Fruit fly (Drosophila melanogaster): ENCODE measurements around the gene CG3862.
A peak's percentile ranks its signal among the peaks of the same experiment; 100 is the strongest.

CG3862 gene

DNA sequence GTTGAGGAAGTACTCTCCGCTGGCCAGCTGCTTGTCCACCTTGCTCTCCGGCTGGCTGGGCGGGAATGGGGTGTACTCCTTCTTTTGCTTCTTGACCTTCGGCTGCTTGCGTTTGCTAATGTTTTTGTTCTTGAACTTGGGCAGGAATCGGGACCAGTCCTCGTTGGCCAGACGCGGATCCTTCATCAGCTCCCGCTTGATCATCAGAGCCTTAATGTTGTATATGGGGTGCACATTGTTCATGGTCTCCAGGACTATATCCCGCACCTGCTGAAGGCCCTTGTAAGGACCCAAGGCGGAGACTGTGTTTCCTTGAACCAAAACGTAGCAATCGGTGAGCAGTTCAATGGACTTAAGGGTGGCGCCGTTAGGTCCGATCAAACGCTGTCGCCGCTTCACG is 43.3 kb upstream of the CG3862 start:
- TF ChIP-seq CG11294 (GFP tag; IDR thresholded peaks at IDR 0.05) (no peak), Eip78C (GFP tag) (no peak), pdm3 (GFP tag; optimal IDR thresholded peaks at IDR 0.05) (no peak), Sox14 (GFP tag; optimal IDR thresholded peaks at IDR 0.05) (no peak), CG7368 (GFP tag; optimal IDR thresholded peaks at IDR 0.05) (no peak)

DNA sequence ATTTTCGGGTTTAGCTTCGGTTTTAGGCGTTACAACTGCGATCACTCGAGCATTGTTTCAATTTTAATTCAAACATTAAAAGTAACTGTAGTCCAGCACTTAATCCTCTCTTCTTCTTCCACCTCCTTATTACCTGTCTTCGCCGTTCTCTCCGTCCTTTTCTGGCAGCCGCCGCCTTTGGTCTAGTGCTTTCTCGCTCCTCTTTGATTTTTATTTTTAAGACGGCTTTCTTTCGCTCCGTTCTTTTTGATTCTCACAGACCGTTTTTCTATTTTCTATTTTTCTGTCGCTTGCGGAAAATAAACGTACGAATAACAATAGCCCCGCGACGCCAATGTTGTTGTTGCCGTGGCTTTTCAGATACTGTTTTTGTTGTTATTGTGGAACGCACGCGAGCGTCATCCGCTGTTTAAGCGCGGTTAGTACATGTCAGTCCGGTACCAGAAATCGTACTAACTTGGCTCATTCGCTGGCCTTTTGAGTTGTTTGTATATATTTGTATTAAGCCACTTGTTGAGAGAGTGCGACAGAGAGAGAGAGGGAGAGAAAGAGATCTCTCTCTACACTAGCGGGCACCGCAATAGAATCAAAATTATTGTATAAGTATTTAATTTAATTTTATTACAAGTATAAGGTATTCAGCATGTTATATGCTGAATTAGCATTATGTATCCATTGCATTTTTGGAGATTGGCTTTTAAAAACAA is 42.4 kb upstream of the CG3862 start, which contains the start of gene aru:
Gene aru (minus strand): TSS at position 456 of the 707 bp plus-strand sequence.
- TF ChIP-seq svp (GFP tag) (peak; percentile 54), Ets21C (GFP tag; optimal IDR thresholded peaks at IDR 0.05) (no peak), CG6163 (GFP tag; IDR thresholded peaks at IDR 0.05) (peak; percentile 62; the same call in 1 of the 3 replicates), CG11762 (GFP tag; optimal IDR thresholded peaks at IDR 0.05; ENCODE audit: insufficient read depth) (no peak), cyc (GFP tag; optimal IDR thresholded peaks at IDR 0.05) (no peak), CG8319 (GFP tag; optimal IDR thresholded peaks at IDR 0.05) (no peak), salr (GFP tag; optimal IDR thresholded peaks at IDR 0.05) (peak in 1 of 2 experiments; percentile 9), fd59A (GFP tag; optimal IDR thresholded peaks at IDR 0.05) (no peak), CG34406 (GFP tag; optimal IDR thresholded peaks at IDR 0.05) (no peak), Eip78C (GFP tag) (peak; percentile 82), CG8632 (GFP tag; optimal IDR thresholded peaks at IDR 0.05) (peak; percentile 3), Sox15 (GFP tag; optimal IDR thresholded peaks at IDR 0.05) (no peak), acj6 (GFP tag; optimal IDR thresholded peaks at IDR 0.05) (peak; percentile 33), CG4318 (GFP tag; optimal IDR thresholded peaks at IDR 0.05) (no peak), CG6276 (GFP tag; optimal IDR thresholded peaks at IDR 0.05) (peak; percentile 21), CG32006 (GFP tag; optimal IDR thresholded peaks at IDR 0.05) (peak; percentile 37), Sox14 (GFP tag; optimal IDR thresholded peaks at IDR 0.05) (no peak), CG9139 (GFP tag; optimal IDR thresholded peaks at IDR 0.05) (no peak), CG6808 (GFP tag; optimal IDR thresholded peaks at IDR 0.05) (no peak), CG3919 (GFP tag; optimal IDR thresholded peaks at IDR 0.05) (peak; percentile 51), Blimp-1 (GFP tag; optimal IDR thresholded peaks at IDR 0.05) (no peak), Eip93F (GFP tag; optimal IDR thresholded peaks at IDR 0.05) (no peak), fkh (GFP tag; optimal IDR thresholded peaks at IDR 0.05) (peak; percentile 57), topi (GFP tag; optimal IDR thresholded peaks at IDR 0.05) (peak; percentile 23), Lpt (GFP tag; optimal IDR thresholded peaks at IDR 0.05) (peak; percentile 25), OdsH (GFP tag; optimal IDR thresholded peaks at IDR 0.05) (peak; percentile 16), CG10669 (GFP tag; optimal IDR thresholded peaks at IDR 0.05) (peak; percentile 29), Hr4 (GFP tag; optimal IDR thresholded peaks at IDR 0.05) (peak; percentile 37), dsx (GFP tag; optimal IDR thresholded peaks at IDR 0.05; ENCODE audit: poor library complexity, severe bottlenecking) (no peak), ss (GFP tag; optimal IDR thresholded peaks at IDR 0.05) (peak; percentile 34 to 65), CG3032 (tag; optimal IDR thresholded peaks at IDR 0.05) (peak; percentile 22), CG10631 (GFP tag; optimal IDR thresholded peaks at IDR 0.05) (no peak), CG7368 (GFP tag; optimal IDR thresholded peaks at IDR 0.05) (peak; percentile 12), CG11902 (GFP tag; optimal IDR thresholded peaks at IDR 0.05) (no peak), lz (GFP tag; optimal IDR thresholded peaks at IDR 0.05) (peak; percentile 10), CG15336 (GFP tag; IDR thresholded peaks at IDR 0.05) (peak; percentile 62; the same call in 1 of the 2 replicates), achi (GFP tag; optimal IDR thresholded peaks at IDR 0.05) (peak; percentile 12), CG6854 (GFP tag; optimal IDR thresholded peaks at IDR 0.05) (no peak), spab (GFP tag; optimal IDR thresholded peaks at IDR 0.05) (no peak), CG16779 (tag; optimal IDR thresholded peaks at IDR 0.05) (peak; percentile 13), Smox (GFP tag; optimal IDR thresholded peaks at IDR 0.05) (peak; percentile 21), Hr39 (GFP tag; optimal IDR thresholded peaks at IDR 0.05) (no peak), Eip75B (GFP tag; optimal IDR thresholded peaks at IDR 0.05) (no peak), Met (GFP tag; optimal IDR thresholded peaks at IDR 0.05) (peak; percentile 41), CG6792 (GFP tag; optimal IDR thresholded peaks at IDR 0.05) (peak; percentile 1), pdm3 (GFP tag; optimal IDR thresholded peaks at IDR 0.05) (peak; percentile 24), Sox102F (GFP tag; optimal IDR thresholded peaks at IDR 0.05) (peak; percentile 53), CG11294 (GFP tag; IDR thresholded peaks at IDR 0.05) (no peak)

Measured in whole organism, prepupa.